Fruit fly (Drosophila melanogaster) whole organism, wandering third instar larva: ENCODE measurements around the gene Myc.
A peak's percentile ranks its signal among the peaks of the same experiment; 100 is the strongest.

ENCODE experiments used
- Abd-B ChIP-seq: fragments of >200 bp; optimal IDR thresholded peaks from 2 replicates; lab custom pipeline; 2017; ENCODE audit warnings: missing biosample characterization, missing genetic modification characterization
- CG32264 ChIP-seq: fragments of 200-800 bp; sonication (Bioruptor generic); optimal IDR thresholded peaks from 2 replicates; lab custom pipeline; 2016; ENCODE audit warnings: missing biosample characterization, missing genetic modification characterization
- CrebA ChIP-seq: fragments of 200-800 bp; sonication (Bioruptor generic); optimal IDR thresholded peaks from 2 replicates; lab custom pipeline; 2016; ENCODE audit warnings: missing biosample characterization, mild to moderate bottlenecking, missing genetic modification characterization, borderline replicate concordance
- Dfd ChIP-seq: fragments of >200 bp; optimal IDR thresholded peaks from 2 replicates; lab custom pipeline; 2017; ENCODE audit warnings: missing biosample characterization, missing genetic modification characterization
- Dif ChIP-seq: fragments of 200-275, 200-300 bp; sonication (Bioruptor generic); optimal IDR thresholded peaks from 2 replicates; lab custom pipeline; 2018; ENCODE audit warnings: missing biosample characterization, missing genetic modification characterization; ENCODE audit not compliant: partially characterized antibody
- HLH106 ChIP-seq: fragments of 200-800 bp; optimal IDR thresholded peaks from 3 replicates; lab custom pipeline; 2019; ENCODE audit warnings: missing biosample characterization, mild to moderate bottlenecking, missing genetic modification characterization, moderate library complexity
- Jra ChIP-seq: sonication (Bioruptor generic); optimal IDR thresholded peaks from 2 replicates; lab custom pipeline; 2016; ENCODE audit warnings: missing biosample characterization, missing genetic modification characterization
- brk ChIP-seq: fragments of 200-800 bp; sonication (Bioruptor generic); optimal IDR thresholded peaks from 2 replicates; lab custom pipeline; 2016; ENCODE audit warnings: missing biosample characterization, mild to moderate bottlenecking, missing genetic modification characterization
- dmrt93B ChIP-seq: fragments of 200-800 bp; sonication (Bioruptor generic); optimal IDR thresholded peaks from 2 replicates; lab custom pipeline; 2018; ENCODE audit warnings: missing biosample characterization, mild to moderate bottlenecking, missing genetic modification characterization
- ey ChIP-seq: fragments of 200-800 bp; sonication (Bioruptor generic); optimal IDR thresholded peaks from 2 replicates; lab custom pipeline; 2016; ENCODE audit warnings: missing biosample characterization, missing genetic modification characterization
- foxo ChIP-seq, 2 experiments: fragments of 200-800 bp; sonication (Bioruptor generic); optimal IDR thresholded peaks; 2 replicates in 1 of 2; 3 replicates in 1 of 2; lab custom pipeline; 2016 to 2017; ENCODE audit warnings: missing biosample characterization in 2 of 2, missing genetic modification characterization in 2 of 2
- fru ChIP-seq: fragments of 200-800 bp; sonication (Bioruptor generic); optimal IDR thresholded peaks from 3 replicates; lab custom pipeline; 2016; ENCODE audit warnings: missing biosample characterization, mild to moderate bottlenecking, missing genetic modification characterization
- usp ChIP-seq: fragments of >200 bp; optimal IDR thresholded peaks from 2 replicates; lab custom pipeline; 2017; ENCODE audit warnings: missing biosample characterization, missing genetic modification characterization

DNA sequence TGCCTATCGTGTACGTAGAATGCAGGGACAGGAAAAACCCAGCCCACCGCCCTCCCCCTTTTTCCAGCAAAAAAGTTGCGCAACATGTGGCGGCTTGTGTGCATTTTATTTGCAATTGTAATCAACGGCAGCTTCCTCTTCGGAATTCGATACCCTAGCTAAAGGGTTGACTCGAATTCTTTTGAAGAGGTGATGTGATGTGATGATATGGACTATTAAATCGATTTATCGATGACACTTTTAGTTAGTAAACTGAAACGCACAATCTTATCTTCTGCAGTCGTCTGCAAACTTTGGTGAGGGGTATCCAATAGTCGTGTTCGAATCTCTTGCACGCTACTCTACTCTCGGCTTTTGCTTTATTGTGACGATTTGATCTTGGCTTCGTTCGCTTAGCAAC is 8.7 kb downstream of the Myc start:
- TF ChIP-seq Dfd (GFP tag; lab: Kevin White, UChicago) (no peak), Jra (GFP tag; lab: Kevin White, UChicago) (peak; percentile 28), dmrt93B (peak; percentile 79), CrebA (GFP tag; lab: Kevin White, UChicago) (no peak), Dif (GFP tag; lab: Kevin White, UChicago) (no peak), brk (GFP tag; lab: Kevin White, UChicago) (peak; percentile 65), Abd-B (GFP tag; lab: Kevin White, UChicago) (no peak), fru (GFP tag; lab: Kevin White, UChicago) (peak; percentile 93), ey (GFP tag; lab: Kevin White, UChicago) (peak; percentile 96), CG32264 (GFP tag; lab: Kevin White, UChicago) (peak; percentile 83), foxo (GFP tag; optimal IDR thresholded peaks at IDR 0.05; lab: Kevin White, UChicago) (peak; percentile 45 to 93), HLH106 (tag; lab: Kevin White, UChicago) (peak; percentile 87), usp (no peak)
